Worm (Caenorhabditis elegans) whole organism, L3 larva: Measurements from ENCODE around the gene mans-2.

Experiments
- R02D3.7 ChIP-seq: fragments of 150-350 bp; optimal IDR thresholded peaks from 2 replicates; lab custom pipeline; 2014; ENCODE audit warnings: missing biosample characterization, missing genetic modification characterization
- ZK546.5 ChIP-seq: sonication (generic microtip); optimal IDR thresholded peaks from 2 replicates; lab custom pipeline; 2017; ENCODE audit warnings: missing biosample characterization, missing genetic modification characterization
- aly-2 ChIP-seq: fragments of 150-350 bp; optimal IDR thresholded peaks from 2 replicates; lab custom pipeline; 2014; ENCODE audit warnings: missing biosample characterization, missing genetic modification characterization
- ceh-16 ChIP-seq: sonication (generic microtip); optimal IDR thresholded peaks from 2 replicates; lab custom pipeline; 2017; ENCODE audit warnings: missing biosample characterization, missing genetic modification characterization
- ceh-28 ChIP-seq: fragments of 150-350 bp; optimal IDR thresholded peaks from 2 replicates; lab custom pipeline; 2014; ENCODE audit warnings: missing biosample characterization, missing genetic modification reagents, missing genetic modification characterization
- ceh-9 ChIP-seq: sonication (generic microtip); optimal IDR thresholded peaks from 2 replicates; lab custom pipeline; 2018; ENCODE audit warnings: missing biosample characterization, missing genetic modification characterization
- egl-27 ChIP-seq: sonication (generic microtip); optimal IDR thresholded peaks from 4 replicates; lab custom pipeline; 2017; ENCODE audit warnings: missing biosample characterization, missing genetic modification reagents, missing genetic modification characterization
- egl-5 ChIP-seq: fragments of 150-350 bp; optimal IDR thresholded peaks from 2 replicates; lab custom pipeline; 2017; ENCODE audit warnings: missing biosample characterization, missing genetic modification reagents, missing genetic modification characterization, inconsistent platforms
- elt-2 ChIP-seq: sonication (generic microtip); optimal IDR thresholded peaks from 2 replicates; lab custom pipeline; 2016; ENCODE audit warnings: missing genetic modification reagents, mild to moderate bottlenecking, missing genetic modification characterization, missing compliant biosample characterization
- fkh-10 ChIP-seq: sonication (generic microtip); optimal IDR thresholded peaks from 2 replicates; lab custom pipeline; 2017; ENCODE audit warnings: missing biosample characterization, missing genetic modification reagents, missing genetic modification characterization
- fkh-2 ChIP-seq: fragments of 150-350 bp; optimal IDR thresholded peaks from 2 replicates; lab custom pipeline; 2014; ENCODE audit warnings: missing biosample characterization, missing genetic modification reagents, missing genetic modification characterization
- fos-1 ChIP-seq: fragments of 150-350 bp; optimal IDR thresholded peaks from 2 replicates; lab custom pipeline; 2014; ENCODE audit warnings: missing biosample characterization, missing genetic modification characterization
- hmg-11 ChIP-seq: sonication (generic microtip); optimal IDR thresholded peaks from 2 replicates; lab custom pipeline; 2016; ENCODE audit warnings: missing genetic modification characterization, missing compliant biosample characterization
- lin-15B ChIP-seq: fragments of 150-350 bp; optimal IDR thresholded peaks from 2 replicates; lab custom pipeline; 2014; ENCODE audit warnings: missing biosample characterization, missing genetic modification characterization
- lin-39 ChIP-seq: fragments of 150-350 bp; optimal IDR thresholded peaks from 2 replicates; lab custom pipeline; 2018; ENCODE audit warnings: missing biosample characterization, missing genetic modification reagents, missing genetic modification characterization
- lsy-12 ChIP-seq: sonication (generic microtip); optimal IDR thresholded peaks from 2 replicates; lab custom pipeline; 2016; ENCODE audit warnings: mild to moderate bottlenecking, missing genetic modification characterization, missing compliant biosample characterization
- mml-1 ChIP-seq: fragments of 150-350 bp; sonication (generic microtip); optimal IDR thresholded peaks from 3 replicates; lab custom pipeline; 2014; ENCODE audit warnings: missing biosample characterization, missing genetic modification characterization
- nfya-1 ChIP-seq: sonication (generic microtip); optimal IDR thresholded peaks from 2 replicates; lab custom pipeline; 2017; ENCODE audit warnings: missing genetic modification characterization, mild to moderate bottlenecking, missing compliant biosample characterization, antibody characterized with exemption, moderate library complexity; ENCODE audit not compliant: insufficient read depth
- nhr-12 ChIP-seq: fragments of 150-350 bp; optimal IDR thresholded peaks from 2 replicates; lab custom pipeline; 2014; ENCODE audit warnings: missing biosample characterization, missing genetic modification characterization
- nhr-23 ChIP-seq: fragments of 150-350 bp; optimal IDR thresholded peaks from 2 replicates; lab custom pipeline; 2014; ENCODE audit warnings: missing biosample characterization, missing genetic modification reagents, missing genetic modification characterization
- nhr-25 ChIP-seq: sonication (generic microtip); optimal IDR thresholded peaks from 2 replicates; lab custom pipeline; 2017; ENCODE audit warnings: missing biosample characterization, missing genetic modification characterization
- nhr-28 ChIP-seq: fragments of 150-350 bp; optimal IDR thresholded peaks from 2 replicates; lab custom pipeline; 2014; ENCODE audit warnings: missing biosample characterization, missing genetic modification characterization
- nhr-43 ChIP-seq: sonication (generic microtip); optimal IDR thresholded peaks from 2 replicates; lab custom pipeline; 2016; ENCODE audit warnings: mild to moderate bottlenecking, missing genetic modification characterization, missing compliant biosample characterization; ENCODE audit not compliant: poor library complexity, severe bottlenecking
- nhr-67 ChIP-seq: fragments of 150-350 bp; optimal IDR thresholded peaks from 2 replicates; lab custom pipeline; 2014; ENCODE audit warnings: missing biosample characterization, missing genetic modification characterization
- pha-4 ChIP-seq: fragments of 150-350 bp; optimal IDR thresholded peaks from 2 replicates; lab custom pipeline; 2014; ENCODE audit warnings: missing biosample characterization, missing genetic modification reagents, missing genetic modification characterization
- sea-2 ChIP-seq: fragments of 150-350 bp; sonication (generic microtip); optimal IDR thresholded peaks from 4 replicates; lab custom pipeline; 2014; ENCODE audit warnings: missing biosample characterization, missing genetic modification reagents, missing genetic modification characterization
- skn-1 ChIP-seq: fragments of 150-350 bp; optimal IDR thresholded peaks from 2 replicates; lab custom pipeline; 2014; ENCODE audit warnings: missing biosample characterization, missing genetic modification characterization
- snpc-4 ChIP-seq: fragments of 150-350 bp; optimal IDR thresholded peaks from 2 replicates; lab custom pipeline; 2014; ENCODE audit warnings: missing biosample characterization, missing genetic modification characterization
- unc-62 ChIP-seq: fragments of 150-350 bp; sonication (generic microtip); optimal IDR thresholded peaks from 4 replicates; lab custom pipeline; 2014; ENCODE audit warnings: missing biosample characterization, missing genetic modification reagents, missing genetic modification characterization
- ztf-11 ChIP-seq: fragments of 150-350 bp; optimal IDR thresholded peaks from 2 replicates; lab custom pipeline; 2014; ENCODE audit warnings: missing biosample characterization, missing genetic modification characterization

mans-2 gene

ce11 chrV:11985384-11985783 lies at the start of gene mans-2:
Gene mans-2 (minus strand): TSS chrV:11985484.
- TF ChIP-seq nfya-1 (no peak), egl-5 (tag; lab: Kevin White, UChicago) (no peak), mml-1 (tag; lab: Kevin White, UChicago) (no peak), nhr-28 (tag; lab: Kevin White, UChicago) (no peak), lsy-12 (tag; lab: Kevin White, UChicago) (no peak), snpc-4 (tag; lab: Kevin White, UChicago) (no peak), fkh-2 (tag; lab: Kevin White, UChicago) (no peak), ceh-9 (no peak)

- TF ChIP-seq nhr-12 (tag; lab: Kevin White, UChicago) = no peak
- TF ChIP-seq hmg-11 (tag; lab: Kevin White, UChicago) = no peak
- TF ChIP-seq sea-2 (GFP tag; lab: Kevin White, UChicago) = no peak
- TF ChIP-seq nhr-23 (tag; lab: Kevin White, UChicago) = no peak
- TF ChIP-seq snpc-4 (tag; lab: Kevin White, UChicago) = no peak
- no peak for TF ChIP-seq nhr-67
- TF ChIP-seq mml-1 (tag; lab: Kevin White, UChicago) = no peak
- TF ChIP-seq, all 47 proteins: peak for 0
Measured at ce11 chrV:12033841-12034240, 48.6 kb upstream of the mans-2 start.

DNA sequence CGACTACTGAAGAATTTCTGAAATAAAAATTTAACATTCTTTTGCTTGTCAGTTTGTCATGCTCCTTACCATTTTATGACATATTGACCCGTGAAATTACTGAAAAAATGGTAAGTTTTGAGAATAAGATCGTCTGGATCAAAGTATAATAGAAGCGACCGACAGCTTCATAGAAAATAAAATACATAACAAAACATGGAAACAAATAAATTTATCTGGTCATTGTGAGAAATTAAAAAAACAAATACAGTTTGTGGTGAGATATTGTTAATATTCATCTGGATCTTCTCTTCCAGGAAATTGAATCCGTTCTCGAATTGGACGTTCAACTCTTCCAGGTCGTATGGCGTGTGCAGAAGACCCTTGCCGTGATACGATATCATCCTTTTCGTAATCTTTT lies 46.8 kb upstream of the mans-2 start, which contains the start of gene pkc-1:
TSS of gene pkc-1 (minus strand) at position 101 of the 400 bp plus-strand sequence.
- TF ChIP-seq R02D3.7 (no peak), nfya-1 (no peak), elt-2 (no peak), nhr-43 (no peak), lin-15B (tag; lab: Kevin White, UChicago) (no peak), skn-1 (tag; lab: Kevin White, UChicago) (no peak), aly-2 (tag; lab: Kevin White, UChicago) (no peak), ceh-16 (no peak), lsy-12 (tag; lab: Kevin White, UChicago) (no peak), sea-2 (GFP tag; lab: Kevin White, UChicago) (no peak), fkh-2 (tag; lab: Kevin White, UChicago) (no peak)

DNA sequence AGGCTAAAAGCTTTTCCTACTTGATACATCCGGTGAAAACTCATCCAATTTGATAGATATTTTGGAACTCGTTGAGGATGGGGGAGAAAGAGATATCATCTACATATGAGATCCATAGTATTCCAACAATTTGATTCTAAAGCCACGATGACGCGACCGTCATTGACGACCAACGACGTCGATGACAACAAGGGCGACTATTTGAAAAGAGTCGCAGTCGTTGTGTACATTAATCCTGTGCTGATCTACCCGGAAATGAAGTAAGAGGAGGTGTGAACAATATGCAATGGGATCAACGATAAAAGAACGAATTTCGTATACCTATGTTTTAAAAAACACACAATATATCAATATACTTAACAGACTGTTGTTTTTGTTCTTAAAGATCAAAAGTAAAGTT lies 42.9 kb upstream of the mans-2 start:
- no peak for TF ChIP-seq fos-1 (tag; lab: Kevin White, UChicago)
- TF ChIP-seq snpc-4 (tag; lab: Kevin White, UChicago) = no peak
- TF ChIP-seq skn-1 (tag; lab: Kevin White, UChicago) = no peak
- TF ChIP-seq ZK546.5 = no peak
- TF ChIP-seq ztf-11 (tag; lab: Kevin White, UChicago) = no peak
- TF ChIP-seq egl-5 (tag; lab: Kevin White, UChicago) = no peak
- no peak for TF ChIP-seq nhr-28 (tag; lab: Kevin White, UChicago)
- TF ChIP-seq fkh-2 (tag; lab: Kevin White, UChicago) = no peak
- TF ChIP-seq ceh-28 (tag; lab: Kevin White, UChicago) = no peak
- TF ChIP-seq ceh-16 = no peak
- TF ChIP-seq unc-62 = no peak

- TF ChIP-seq hmg-11 (tag; lab: Kevin White, UChicago) = peak; percentile 21
- TF ChIP-seq snpc-4 (tag; lab: Kevin White, UChicago) = peak; percentile 24
- peak; percentile 74 for TF ChIP-seq lin-39 (tag; lab: Kevin White, UChicago)
- no peak for TF ChIP-seq skn-1 (tag; lab: Kevin White, UChicago)
- TF ChIP-seq fkh-10 (GFP tag; lab: Kevin White, UChicago) = peak; percentile 84
- TF ChIP-seq lin-15B (tag; lab: Kevin White, UChicago) = peak; percentile 8
- no peak for TF ChIP-seq pha-4
- peak; percentile 75 for TF ChIP-seq nfya-1
- TF ChIP-seq nhr-12 (tag; lab: Kevin White, UChicago) = no peak
- TF ChIP-seq, all 47 proteins: peak for 6
Measured at ce11 chrV:12026878-12027477, 41.7 kb upstream of the mans-2 start.

DNA sequence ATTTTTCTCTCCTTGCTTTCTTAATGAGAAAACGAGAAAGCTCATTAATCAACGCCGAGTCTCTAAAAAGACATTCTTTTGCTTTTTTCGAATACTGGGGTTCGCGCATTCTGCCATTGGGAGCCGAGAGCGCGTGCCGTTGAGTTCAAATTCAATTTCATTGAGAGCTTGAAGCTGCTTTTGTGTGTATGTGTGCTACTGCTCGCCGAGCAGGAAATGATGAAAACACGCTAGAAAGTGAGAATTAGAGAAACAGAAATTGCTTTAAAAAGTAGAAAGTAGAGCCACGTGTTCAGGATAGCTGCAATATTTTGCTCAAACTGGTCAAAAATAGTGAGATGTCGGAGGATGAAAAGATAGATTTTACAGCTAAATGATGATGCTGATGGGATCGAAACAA lies 40.4 kb upstream of the mans-2 start:
- TF ChIP-seq egl-27 (tag; lab: Kevin White, UChicago) (no peak), fkh-2 (tag; lab: Kevin White, UChicago) (no peak), egl-5 (tag; lab: Kevin White, UChicago) (peak; percentile 36), fkh-10 (GFP tag; lab: Kevin White, UChicago) (peak; percentile 97), nfya-1 (peak; percentile 45), lsy-12 (tag; lab: Kevin White, UChicago) (no peak), ZK546.5 (no peak), nhr-25 (no peak), ztf-11 (tag; lab: Kevin White, UChicago) (no peak)
